Fruit fly (Drosophila melanogaster): Measurements from ENCODE around the gene polo.

polo gene

DNA sequence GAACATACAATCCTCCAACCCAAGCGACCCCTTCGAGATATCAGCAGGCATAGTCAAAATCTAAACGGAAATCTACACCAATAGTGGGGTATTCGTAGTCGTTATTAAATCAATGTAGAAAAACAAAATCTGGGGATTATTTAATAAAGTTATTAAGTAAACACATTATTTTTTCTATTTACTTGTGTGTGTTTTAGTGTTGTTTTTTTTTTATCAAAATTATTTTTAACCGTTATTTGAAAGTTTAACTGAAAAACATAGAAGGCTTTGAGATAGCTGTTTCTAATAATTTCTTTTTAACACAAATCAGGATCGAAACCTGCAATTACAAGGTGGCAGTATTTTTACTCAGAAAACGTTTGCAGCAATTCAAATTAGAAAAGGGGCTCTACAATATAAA, at the start of gene polo:
TSS of gene polo (plus strand) at position 301 of the 400 bp plus-strand sequence.
- TF ChIP-seq CG6163 (GFP tag; IDR thresholded peaks at IDR 0.05) (no peak), topi (GFP tag; optimal IDR thresholded peaks at IDR 0.05) (no peak), CG11294 (GFP tag; IDR thresholded peaks at IDR 0.05) (no peak), CG10631 (GFP tag; optimal IDR thresholded peaks at IDR 0.05) (no peak), lz (GFP tag; optimal IDR thresholded peaks at IDR 0.05) (no peak), dsx (GFP tag; optimal IDR thresholded peaks at IDR 0.05; ENCODE audit: poor library complexity, severe bottlenecking) (no peak), CG15336 (GFP tag; IDR thresholded peaks at IDR 0.05) (no peak), CG6854 (GFP tag; optimal IDR thresholded peaks at IDR 0.05) (no peak), esn (GFP tag; optimal IDR thresholded peaks at IDR 0.05) (no peak), spab (GFP tag; optimal IDR thresholded peaks at IDR 0.05) (no peak), Sox14 (GFP tag; optimal IDR thresholded peaks at IDR 0.05) (no peak), Met (GFP tag; optimal IDR thresholded peaks at IDR 0.05) (no peak), CG6276 (GFP tag; optimal IDR thresholded peaks at IDR 0.05) (no peak), pdm3 (GFP tag; optimal IDR thresholded peaks at IDR 0.05) (no peak), CG9139 (GFP tag; optimal IDR thresholded peaks at IDR 0.05) (no peak), acj6 (GFP tag; optimal IDR thresholded peaks at IDR 0.05) (no peak), CG6792 (GFP tag; optimal IDR thresholded peaks at IDR 0.05) (no peak), CG32006 (GFP tag; optimal IDR thresholded peaks at IDR 0.05) (no peak), CG7368 (GFP tag; optimal IDR thresholded peaks at IDR 0.05) (no peak)

DNA sequence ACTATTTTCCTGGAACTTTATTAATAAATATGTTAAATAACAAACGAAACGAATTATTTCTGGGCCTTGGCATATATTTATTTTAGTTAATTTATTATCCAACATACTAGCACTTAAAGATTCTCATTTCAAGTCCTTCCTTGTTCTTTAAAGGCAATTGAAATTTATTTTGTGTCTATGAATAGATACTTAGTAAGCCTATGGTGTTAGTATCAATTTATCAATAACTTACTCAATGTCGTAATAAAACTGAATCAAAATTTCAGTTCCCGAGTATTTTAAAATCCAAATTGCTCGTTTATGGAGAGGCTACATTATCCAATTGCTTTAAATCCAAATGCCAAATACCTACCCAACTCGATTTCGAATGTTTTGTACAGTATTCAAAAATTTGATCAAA, 43.9 kb upstream of the polo start, which contains the start of gene CG32228:
TSS of gene CG32228 (plus strand) at position 301 of the 400 bp plus-strand sequence.
- TF ChIP-seq Eip78C (GFP tag) (no peak), CG1621 (tag; optimal IDR thresholded peaks at IDR 0.05) (no peak), topi (GFP tag; optimal IDR thresholded peaks at IDR 0.05) (no peak), Hr4 (GFP tag; optimal IDR thresholded peaks at IDR 0.05) (no peak), dsx (GFP tag; optimal IDR thresholded peaks at IDR 0.05; ENCODE audit: poor library complexity, severe bottlenecking) (no peak), salr (GFP tag; optimal IDR thresholded peaks at IDR 0.05) (no peak), fkh (GFP tag; optimal IDR thresholded peaks at IDR 0.05) (no peak)

DNA sequence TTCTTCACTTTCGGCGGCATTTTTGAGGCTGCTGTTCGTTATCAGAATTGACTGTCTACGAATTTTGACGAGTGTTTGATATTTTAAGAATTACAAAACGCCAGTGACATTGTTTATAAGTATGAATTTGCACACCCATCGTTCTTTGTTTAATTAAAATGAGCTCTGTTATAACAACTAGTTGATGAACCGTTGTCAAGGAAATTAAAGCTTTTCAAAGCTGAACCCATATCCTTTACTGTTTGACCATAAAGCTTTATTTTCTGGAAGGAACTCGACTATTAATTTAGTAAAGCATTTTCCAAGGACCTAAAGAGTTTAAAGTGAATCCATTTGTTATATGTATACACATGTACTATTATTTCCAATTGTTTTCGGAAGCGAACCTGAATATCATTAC, 34.2 kb upstream of the polo start, which contains the start of gene CG17122:
TSS of gene CG17122 (minus strand) at position 101 of the 400 bp plus-strand sequence.
- TF ChIP-seq fd59A (GFP tag; optimal IDR thresholded peaks at IDR 0.05): no peak
- TF ChIP-seq CG6163 (GFP tag; IDR thresholded peaks at IDR 0.05): no peak
- TF ChIP-seq acj6 (GFP tag; optimal IDR thresholded peaks at IDR 0.05): no peak
- TF ChIP-seq Smox (GFP tag; optimal IDR thresholded peaks at IDR 0.05): no peak
- no peak for TF ChIP-seq cyc (GFP tag; optimal IDR thresholded peaks at IDR 0.05)
- TF ChIP-seq Eip75B (GFP tag; optimal IDR thresholded peaks at IDR 0.05): no peak
- TF ChIP-seq net (GFP tag; optimal IDR thresholded peaks at IDR 0.05): no peak

DNA sequence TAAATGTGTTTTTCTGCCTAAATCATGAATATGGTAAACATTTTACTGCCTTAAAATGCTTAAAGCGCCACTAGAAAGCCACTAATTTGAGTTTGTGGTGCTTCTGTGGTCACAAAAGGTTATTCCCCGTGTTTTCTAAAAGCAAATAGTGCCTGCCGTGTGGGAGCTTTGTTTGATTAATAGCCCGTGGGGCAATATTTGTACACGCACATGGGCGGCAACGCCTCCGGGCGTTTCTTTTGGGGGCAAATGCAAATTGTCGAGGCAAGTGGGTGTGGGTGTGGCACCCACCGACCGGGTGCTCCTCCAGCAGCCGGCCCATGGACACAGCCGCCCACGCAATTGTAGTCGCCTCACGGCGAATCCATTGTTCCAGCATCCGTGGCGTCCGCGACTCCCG, 33.6 kb upstream of the polo start:
- TF ChIP-seq CG1621 (tag; optimal IDR thresholded peaks at IDR 0.05) (no peak), OdsH (GFP tag; optimal IDR thresholded peaks at IDR 0.05) (no peak), Eip93F (GFP tag; optimal IDR thresholded peaks at IDR 0.05) (no peak), Hr39 (GFP tag; optimal IDR thresholded peaks at IDR 0.05) (no peak), topi (GFP tag; optimal IDR thresholded peaks at IDR 0.05) (no peak)

DNA sequence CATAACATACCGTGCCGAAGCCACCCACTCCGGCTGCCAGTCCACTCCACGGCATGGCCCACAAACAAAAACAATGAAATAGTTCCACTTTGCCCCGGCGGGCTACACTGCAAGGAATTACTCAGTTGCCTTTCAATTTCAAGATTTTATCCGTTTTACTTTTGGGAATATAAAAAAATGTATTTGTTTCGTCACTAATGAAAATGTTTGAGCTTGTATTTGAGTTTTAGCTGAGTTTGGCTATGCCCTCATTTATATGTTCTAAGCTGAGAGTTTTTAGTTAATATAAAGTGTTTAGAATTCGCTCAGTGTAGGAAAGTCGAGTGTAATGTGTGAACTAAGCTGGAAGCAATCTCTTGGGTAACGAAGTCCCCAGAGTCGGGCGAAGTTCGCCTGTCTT, 32.8 kb upstream of the polo start:
- TF ChIP-seq net (GFP tag; optimal IDR thresholded peaks at IDR 0.05) (peak; percentile 40), esn (GFP tag; optimal IDR thresholded peaks at IDR 0.05) (no peak), CG8319 (GFP tag; optimal IDR thresholded peaks at IDR 0.05) (no peak), CG3032 (tag; optimal IDR thresholded peaks at IDR 0.05) (no peak), CG16779 (tag; optimal IDR thresholded peaks at IDR 0.05) (no peak), CG6808 (GFP tag; optimal IDR thresholded peaks at IDR 0.05) (peak; percentile 21), spab (GFP tag; optimal IDR thresholded peaks at IDR 0.05) (peak; percentile 13), CG9139 (GFP tag; optimal IDR thresholded peaks at IDR 0.05) (no peak), CG1621 (tag; optimal IDR thresholded peaks at IDR 0.05) (no peak), CG8119 (GFP tag; IDR thresholded peaks at IDR 0.05) (no peak), Eip75B (GFP tag; optimal IDR thresholded peaks at IDR 0.05) (peak; percentile 16), CG6792 (GFP tag; optimal IDR thresholded peaks at IDR 0.05) (no peak), fd59A (GFP tag; optimal IDR thresholded peaks at IDR 0.05) (no peak), dsx (GFP tag; optimal IDR thresholded peaks at IDR 0.05; ENCODE audit: poor library complexity, severe bottlenecking) (no peak), Hr39 (GFP tag; optimal IDR thresholded peaks at IDR 0.05) (no peak), cyc (GFP tag; optimal IDR thresholded peaks at IDR 0.05) (no peak), fd85E (GFP tag; optimal IDR thresholded peaks at IDR 0.05) (no peak), dac (GFP tag; optimal IDR thresholded peaks at IDR 0.05) (peak; percentile 11), CG6854 (GFP tag; optimal IDR thresholded peaks at IDR 0.05) (no peak), Sox102F (GFP tag; optimal IDR thresholded peaks at IDR 0.05) (no peak), acj6 (GFP tag; optimal IDR thresholded peaks at IDR 0.05) (peak; percentile 14), Sox15 (GFP tag; optimal IDR thresholded peaks at IDR 0.05) (no peak), Hr38 (GFP tag; optimal IDR thresholded peaks at IDR 0.05) (no peak), CG11762 (GFP tag; optimal IDR thresholded peaks at IDR 0.05; ENCODE audit: insufficient read depth) (no peak)
